Worm (Caenorhabditis elegans) whole organism, L1 larva: Measurements from ENCODE around the gene brap-2.

Experiments
- ceh-88 ChIP-seq: fragments of 200-800 bp; sonication (Bioruptor generic); IDR thresholded peaks from 2 replicates; pipeline ENCODE4 v1.3.6; 2022; ENCODE audit warnings: missing genetic modification characterization, missing compliant biosample characterization
- elt-3 ChIP-seq, 6 experiments: fragments of 150-350 bp in 1 of 6; sonication (generic microtip); optimal IDR thresholded peaks; 2 replicates each; lab custom pipeline; 2017 to 2018; ENCODE audit warnings: missing biosample characterization in 6 of 6, missing genetic modification characterization in 6 of 6, inconsistent platforms in 1 of 6
- lin-35 ChIP-seq, 2 experiments: fragments of 150-350 bp; optimal IDR thresholded peaks; 2 replicates each; lab custom pipeline; 2014; ENCODE audit warnings: missing biosample characterization in 2 of 2, missing genetic modification characterization in 2 of 2, missing genetic modification reagents in 2 of 2
- lir-3 ChIP-seq: sonication (generic microtip); optimal IDR thresholded peaks from 2 replicates; lab custom pipeline; 2016; ENCODE audit warnings: mild to moderate bottlenecking, missing genetic modification characterization, moderate library complexity, missing compliant biosample characterization; ENCODE audit not compliant: poor library complexity
- nhr-28 ChIP-seq: fragments of 150-350 bp; optimal IDR thresholded peaks from 2 replicates; lab custom pipeline; 2014; ENCODE audit warnings: missing biosample characterization, missing genetic modification characterization
- skn-1 ChIP-seq: fragments of 150-350 bp; optimal IDR thresholded peaks from 2 replicates; lab custom pipeline; 2014; ENCODE audit warnings: missing biosample characterization, missing genetic modification characterization
- snpc-4 ChIP-seq: fragments of 150-350 bp; optimal IDR thresholded peaks from 2 replicates; lab custom pipeline; 2014; ENCODE audit warnings: missing biosample characterization, missing genetic modification characterization
- tbx-2 ChIP-seq: sonication (generic microtip); optimal IDR thresholded peaks from 2 replicates; lab custom pipeline; 2016; ENCODE audit warnings: missing genetic modification characterization, missing compliant biosample characterization
- ztf-11 ChIP-seq, 2 experiments: sonication (generic microtip); optimal IDR thresholded peaks; 2 replicates each; lab custom pipeline; 2016 to 2017; ENCODE audit warnings: missing genetic modification characterization in 2 of 2, missing biosample characterization in 1 of 2, missing compliant biosample characterization in 1 of 2

DNA sequence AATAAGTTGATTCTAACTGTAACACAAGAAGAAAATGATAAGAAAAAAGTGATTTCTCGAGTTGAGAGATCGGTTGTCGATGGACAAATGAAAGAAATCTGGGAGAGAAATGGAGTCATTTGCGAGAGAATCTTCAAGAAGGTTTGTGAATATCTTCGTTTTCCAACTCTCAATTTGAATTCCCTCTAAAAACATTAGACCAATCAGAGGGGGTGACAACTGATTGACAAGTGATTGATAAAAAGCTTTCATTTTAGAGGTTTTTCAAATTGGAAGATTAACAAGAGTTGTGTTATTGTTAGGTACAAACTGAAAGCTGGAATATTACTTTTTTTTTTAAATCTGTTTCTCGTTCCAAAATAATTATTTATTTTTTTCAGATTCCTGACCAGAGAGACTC, 24.9 kb upstream of the brap-2 start:
- no peak for TF ChIP-seq ztf-11 (tag; optimal IDR thresholded peaks at IDR 0.05; lab: Kevin White, UChicago)
- no peak for TF ChIP-seq elt-3 (tag; optimal IDR thresholded peaks at IDR 0.05; lab: Kevin White, UChicago)
- TF ChIP-seq snpc-4 (tag; lab: Kevin White, UChicago): no peak
- TF ChIP-seq lir-3: no peak
- no peak for TF ChIP-seq skn-1 (tag; lab: Kevin White, UChicago)
- no peak for TF ChIP-seq nhr-28
- no peak for TF ChIP-seq tbx-2 (tag; lab: Kevin White, UChicago)
- TF ChIP-seq lin-35 (GFP tag; optimal IDR thresholded peaks at IDR 0.05; lab: Kevin White, UChicago): no peak
- TF ChIP-seq ceh-88 (GFP tag; lab: Robert Waterston, UW): no peak
